Fruit fly (Drosophila melanogaster) whole organism, embryonic: ENCODE measurements around the gene CG5346.
A peak's percentile ranks its signal among the peaks of the same experiment; 100 is the strongest.

Experiments used
- Ada2b ChIP-seq: fragments of 200-800 bp; sonication (Bioruptor generic); IDR thresholded peaks from 2 replicates; pipeline ENCODE4 v1.3.6; 2022; ENCODE audit warnings: missing biosample characterization, missing genetic modification characterization
- BtbVII ChIP-seq: fragments of 200-800 bp; sonication (Bioruptor generic); optimal IDR thresholded peaks from 3 replicates; lab custom pipeline; 2017; ENCODE audit warnings: missing biosample characterization, mild to moderate bottlenecking, missing genetic modification characterization
- CG10147 ChIP-seq: fragments of 200-800 bp; sonication (Bioruptor generic); optimal IDR thresholded peaks from 2 replicates; lab custom pipeline; 2019; ENCODE audit warnings: missing biosample characterization, mild to moderate bottlenecking, missing genetic modification characterization, moderate library complexity
- CG10209 ChIP-seq: fragments of 200-800 bp; sonication (Bioruptor generic); optimal IDR thresholded peaks from 3 replicates; lab custom pipeline; 2017; ENCODE audit warnings: missing biosample characterization, mild to moderate bottlenecking, missing genetic modification characterization, missing genetic modification reagents
- CG10267 ChIP-seq: fragments of 200-800 bp; sonication (Bioruptor generic); optimal IDR thresholded peaks from 2 replicates; lab custom pipeline; 2018; ENCODE audit warnings: missing biosample characterization, mild to moderate bottlenecking, missing genetic modification characterization, moderate library complexity
- CG10654 ChIP-seq: fragments of 200-800 bp; sonication (Bioruptor generic); optimal IDR thresholded peaks from 2 replicates; lab custom pipeline; 2016; ENCODE audit warnings: missing biosample characterization, missing genetic modification characterization
- CG12104 ChIP-seq: fragments of 200-800 bp; sonication (Bioruptor generic); optimal IDR thresholded peaks from 3 replicates; lab custom pipeline; 2016; ENCODE audit warnings: missing biosample characterization, missing genetic modification characterization
- CG14667 ChIP-seq: fragments of 200-800 bp; sonication (Bioruptor generic); IDR thresholded peaks from 2 replicates; pipeline ENCODE4 v1.3.6; 2022; ENCODE audit warnings: missing biosample characterization, missing genetic modification characterization
- CG15269 ChIP-seq: fragments of 200-800 bp; sonication (Bioruptor generic); optimal IDR thresholded peaks from 2 replicates; lab custom pipeline; 2018; ENCODE audit warnings: missing biosample characterization, mild to moderate bottlenecking, missing genetic modification characterization, moderate library complexity
- CG17612 ChIP-seq: fragments of 200-800 bp; sonication (Bioruptor generic); IDR thresholded peaks from 2 replicates; pipeline ENCODE4 v1.3.6; 2022; ENCODE audit warnings: missing biosample characterization, missing genetic modification characterization
- CG1792 ChIP-seq: fragments of 200-800 bp; sonication (Bioruptor generic); optimal IDR thresholded peaks from 2 replicates; lab custom pipeline; 2016; ENCODE audit warnings: missing biosample characterization, missing genetic modification characterization
- CG2712 ChIP-seq: fragments of 200-800 bp; optimal IDR thresholded peaks from 3 replicates; lab custom pipeline; 2019; ENCODE audit warnings: missing biosample characterization, mild to moderate bottlenecking, missing genetic modification characterization, moderate library complexity
- CG3838 ChIP-seq: fragments of 200-800 bp; sonication (Bioruptor generic); optimal IDR thresholded peaks from 3 replicates; lab custom pipeline; 2016; ENCODE audit warnings: missing biosample characterization, missing genetic modification characterization
- CG3847 ChIP-seq: fragments of 200-800 bp; sonication (Bioruptor generic); IDR thresholded peaks from 2 replicates; pipeline ENCODE4 v1.3.6; 2022; ENCODE audit warnings: missing biosample characterization, missing genetic modification characterization
- CG6689 ChIP-seq: fragments of 200-800 bp; sonication (Bioruptor generic); IDR thresholded peaks from 2 replicates; pipeline ENCODE4 v1.3.6; 2022; ENCODE audit warnings: missing biosample characterization, missing genetic modification characterization
- CG6854 ChIP-seq: fragments of 200-800 bp; sonication (Bioruptor generic); optimal IDR thresholded peaks from 3 replicates; lab custom pipeline; 2017; ENCODE audit warnings: missing biosample characterization, mild to moderate bottlenecking, missing genetic modification characterization
- CG7372 ChIP-seq: fragments of 200-800 bp; sonication (Bioruptor generic); IDR thresholded peaks from 2 replicates; pipeline ENCODE4 v1.3.6; 2022; ENCODE audit warnings: missing biosample characterization, missing genetic modification characterization
- CG7987 ChIP-seq: fragments of 200-800 bp; sonication (Bioruptor generic); optimal IDR thresholded peaks from 2 replicates; lab custom pipeline; 2018; ENCODE audit warnings: missing biosample characterization, mild to moderate bottlenecking, missing genetic modification characterization, moderate library complexity
- CG8359 ChIP-seq: fragments of 200-800 bp; sonication (Bioruptor generic); optimal IDR thresholded peaks from 2 replicates; lab custom pipeline; 2017; ENCODE audit warnings: missing biosample characterization, mild to moderate bottlenecking, missing genetic modification characterization, borderline replicate concordance
- CG8478 ChIP-seq: fragments of >200 bp; optimal IDR thresholded peaks from 2 replicates; lab custom pipeline; 2018
- CkIIα-i1 ChIP-seq: fragments of 200-800 bp; sonication (Bioruptor generic); IDR thresholded peaks from 2 replicates; pipeline ENCODE4 v1.3.6; 2022; ENCODE audit warnings: missing biosample characterization, missing genetic modification characterization
- Dbx ChIP-seq: fragments of 200-800 bp; sonication (Bioruptor generic); IDR thresholded peaks from 3 replicates; pipeline ENCODE4 v1.3.6; 2022; ENCODE audit warnings: missing biosample characterization, missing genetic modification characterization
- Dfd ChIP-seq, 2 experiments: fragments of >200 bp; optimal IDR thresholded peaks; 2 replicates each; lab custom pipeline; 2017; ENCODE audit warnings: missing biosample characterization in 2 of 2, missing genetic modification characterization in 2 of 2
- H15 ChIP-seq: fragments of 200-800 bp; sonication (Bioruptor generic); IDR thresholded peaks from 3 replicates; pipeline ENCODE4 v1.3.6; 2022; ENCODE audit warnings: missing biosample characterization, missing genetic modification characterization
- HHEX ChIP-seq: fragments of 200-800 bp; sonication (Bioruptor generic); optimal IDR thresholded peaks from 3 replicates; lab custom pipeline; 2017; ENCODE audit warnings: missing biosample characterization, mild to moderate bottlenecking, missing genetic modification characterization, missing genetic modification reagents
- HLH3B ChIP-seq: fragments of 200-800 bp; sonication (Bioruptor generic); IDR thresholded peaks from 2 replicates; pipeline ENCODE4 v1.3.6; 2022; ENCODE audit warnings: missing biosample characterization, missing genetic modification characterization
- Hmr ChIP-seq: fragments of 200-800 bp; sonication (Bioruptor generic); optimal IDR thresholded peaks from 3 replicates; lab custom pipeline; 2017; ENCODE audit warnings: mild to moderate bottlenecking, missing biosample characterization, missing genetic modification reagents, missing genetic modification characterization
- Hr78 ChIP-seq, 2 experiments: fragments of 200-800 bp in 1 of 2; fragments of >200 bp in 1 of 2; sonication (Bioruptor generic) in 1 of 2; optimal IDR thresholded peaks; 2 replicates each; lab custom pipeline; 2017 to 2019; ENCODE audit warnings: missing biosample characterization in 2 of 2, missing genetic modification characterization in 2 of 2, mild to moderate bottlenecking in 1 of 2, moderate library complexity in 1 of 2
- Hsf ChIP-seq: fragments of 200-800 bp; sonication (Bioruptor generic); optimal IDR thresholded peaks from 3 replicates; lab custom pipeline; 2016; ENCODE audit warnings: missing biosample characterization, missing genetic modification characterization
- NC2β ChIP-seq: fragments of 200-800 bp; sonication (Bioruptor generic); optimal IDR thresholded peaks from 2 replicates; lab custom pipeline; 2016; ENCODE audit warnings: missing biosample characterization, missing genetic modification characterization
- NFAT ChIP-seq: fragments of 200-800 bp; sonication (Bioruptor generic); IDR thresholded peaks from 2 replicates; pipeline ENCODE4 v1.3.6; 2022; ENCODE audit warnings: missing biosample characterization, missing genetic modification characterization
- Ptx1 ChIP-seq: fragments of 200-800 bp; sonication (Bioruptor generic); IDR thresholded peaks from 2 replicates; pipeline ENCODE4 v1.3.6; 2022; ENCODE audit warnings: missing biosample characterization, missing genetic modification characterization
- Spps ChIP-seq: fragments of 200-800 bp; sonication (Bioruptor generic); optimal IDR thresholded peaks from 2 replicates; lab custom pipeline; 2018; ENCODE audit warnings: missing biosample characterization, mild to moderate bottlenecking, missing genetic modification characterization
- az2 ChIP-seq: fragments of 200-800 bp; sonication (Bioruptor generic); optimal IDR thresholded peaks from 3 replicates; lab custom pipeline; 2016; ENCODE audit warnings: missing biosample characterization, missing genetic modification characterization
- br ChIP-seq: fragments of >200 bp; optimal IDR thresholded peaks from 2 replicates; lab custom pipeline; 2017
- chn ChIP-seq: fragments of 200-800 bp; sonication (Bioruptor generic); optimal IDR thresholded peaks from 2 replicates; lab custom pipeline; 2016; ENCODE audit warnings: missing biosample characterization, missing genetic modification characterization
- croc ChIP-seq: fragments of 200-800 bp; sonication (Bioruptor generic); conservative IDR thresholded peaks from 3 replicates; pipeline ENCODE4 v1.3.6; 2022; ENCODE audit warnings: missing biosample characterization, missing genetic modification characterization
- da ChIP-seq: fragments of 200-800 bp; sonication (Bioruptor generic); optimal IDR thresholded peaks from 2 replicates; lab custom pipeline; 2016; ENCODE audit warnings: missing biosample characterization, missing genetic modification characterization
- dan ChIP-seq: fragments of 200-800 bp; sonication (Bioruptor generic); IDR thresholded peaks from 2 replicates; pipeline ENCODE4 v1.3.6; 2022; ENCODE audit warnings: missing biosample characterization, missing genetic modification characterization
- eve ChIP-seq, 2 experiments: fragments of >200 bp; optimal IDR thresholded peaks; 2 replicates each; lab custom pipeline; 2017; ENCODE audit warnings: missing biosample characterization in 2 of 2, missing genetic modification characterization in 2 of 2
- ewg ChIP-seq: fragments of 200-800 bp; sonication (Bioruptor generic); optimal IDR thresholded peaks from 3 replicates; lab custom pipeline; 2017; ENCODE audit warnings: mild to moderate bottlenecking, missing biosample characterization, missing genetic modification reagents, missing genetic modification characterization
- jigr1 ChIP-seq: fragments of 200-800 bp; sonication (Bioruptor generic); IDR thresholded peaks from 3 replicates; pipeline ENCODE4 v1.3.6; 2022; ENCODE audit warnings: missing biosample characterization, missing genetic modification characterization
- kni ChIP-seq: fragments of 200-800 bp; sonication (Bioruptor generic); optimal IDR thresholded peaks from 3 replicates; lab custom pipeline; 2017; ENCODE audit warnings: mild to moderate bottlenecking, missing biosample characterization, missing genetic modification reagents, missing genetic modification characterization
- luna ChIP-seq: fragments of 200-800 bp; sonication (Bioruptor generic); optimal IDR thresholded peaks from 2 replicates; lab custom pipeline; 2016; ENCODE audit warnings: missing biosample characterization, missing genetic modification characterization
- nom ChIP-seq: fragments of 200-800 bp; sonication (Bioruptor generic); optimal IDR thresholded peaks from 2 replicates; lab custom pipeline; 2017; ENCODE audit warnings: missing biosample characterization, missing genetic modification characterization, mild to moderate bottlenecking, moderate library complexity, missing genetic modification reagents
- seq ChIP-seq: fragments of 200-800 bp; sonication (Bioruptor generic); IDR thresholded peaks from 2 replicates; pipeline ENCODE4 v1.3.6; 2022; ENCODE audit warnings: missing biosample characterization, missing genetic modification characterization
- sima ChIP-seq: fragments of 200-800 bp; sonication (Bioruptor generic); optimal IDR thresholded peaks from 2 replicates; lab custom pipeline; 2016; ENCODE audit warnings: missing biosample characterization, missing genetic modification characterization
- slbo ChIP-seq: fragments of 200-800 bp; sonication (Bioruptor generic); IDR thresholded peaks from 2 replicates; pipeline ENCODE4 v1.3.6; 2022; ENCODE audit warnings: missing biosample characterization, missing genetic modification characterization
- so ChIP-seq: fragments of 200-800 bp; sonication (Bioruptor generic); IDR thresholded peaks from 3 replicates; pipeline ENCODE4 v1.3.6; 2022; ENCODE audit warnings: missing biosample characterization, missing genetic modification characterization
- sqz ChIP-seq: fragments of 200-800 bp; sonication (Bioruptor generic); optimal IDR thresholded peaks from 3 replicates; lab custom pipeline; 2018; ENCODE audit warnings: missing biosample characterization, mild to moderate bottlenecking, missing genetic modification characterization
- twi ChIP-seq: fragments of 200-800 bp; optimal IDR thresholded peaks from 2 replicates; lab custom pipeline; 2019; ENCODE audit warnings: missing biosample characterization, mild to moderate bottlenecking, missing genetic modification characterization, moderate library complexity

The CG5346 gene

DNA sequence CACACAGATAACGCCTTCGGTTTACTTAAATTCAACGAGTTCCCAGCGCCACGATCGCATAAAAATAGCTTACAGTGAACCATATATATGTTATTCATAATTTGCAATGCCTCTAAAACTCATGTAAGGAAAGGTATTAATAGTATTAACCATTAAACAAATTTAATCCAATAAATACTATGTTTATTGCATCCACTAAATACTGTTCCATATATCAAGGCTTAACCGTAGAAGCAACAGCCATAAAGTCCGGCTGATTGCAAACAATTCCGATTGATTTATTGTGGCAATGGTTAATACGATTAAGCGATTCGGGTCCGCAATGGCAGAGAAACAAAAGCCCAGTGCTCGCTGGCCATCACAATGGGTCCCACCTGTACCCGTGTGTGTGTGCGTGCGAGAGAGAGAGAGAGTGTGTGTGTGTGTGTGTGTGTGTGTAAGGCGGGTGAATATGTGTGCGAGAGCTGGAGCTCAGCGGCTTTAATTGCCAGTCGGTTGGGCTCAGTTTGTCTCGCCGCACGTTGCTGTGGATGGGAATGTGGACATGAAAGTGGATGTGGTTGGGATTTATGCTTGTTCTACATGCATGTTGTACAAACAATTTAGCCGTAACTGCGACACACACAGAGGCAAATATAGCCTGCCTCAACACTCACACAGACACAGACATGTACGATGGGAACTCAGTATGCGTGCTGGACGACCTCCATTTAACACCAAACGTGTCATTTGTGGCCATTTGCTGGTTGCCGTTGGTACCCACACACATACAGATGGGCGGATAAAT, 33.7 kb downstream of the CG5346 start (continued):
- TF ChIP-seq eve (GFP tag; optimal IDR thresholded peaks at IDR 0.05; lab: Kevin White, UChicago) (no peak), Hsf (GFP tag; lab: Kevin White, UChicago) (peak; percentile 23), az2 (GFP tag; lab: Kevin White, UChicago) (no peak), CG8478 (lab: Kevin White, UChicago) (peak; percentile 45), CG17612 (GFP tag; lab: Robert Waterston, UW) (no peak), so (GFP tag; lab: Robert Waterston, UW) (no peak), CG3838 (GFP tag; lab: Kevin White, UChicago) (no peak), dan (GFP tag; lab: Robert Waterston, UW) (no peak), CG10147 (GFP tag; lab: Kevin White, UChicago) (peak; percentile 18), Hmr (GFP tag; lab: Kevin White, UChicago) (peak; percentile 41), HHEX (peak; percentile 23), twi (tag; lab: Kevin White, UChicago) (no peak), CG10209 (no peak), CG6854 (peak; percentile 13), BtbVII (GFP tag; lab: Kevin White, UChicago) (peak; percentile 11), H15 (GFP tag; lab: Robert Waterston, UW) (no peak), HLH3B (GFP tag; lab: Robert Waterston, UW) (0 out of 2 replicates have a peak, but pooled peaks have one; percentile 21), Dfd (GFP tag; optimal IDR thresholded peaks at IDR 0.05; lab: Kevin White, UChicago) (no peak), CG6689 (GFP tag; lab: Robert Waterston, UW) (no peak), CG1792 (GFP tag; lab: Kevin White, UChicago) (no peak), CG10654 (GFP tag; lab: Kevin White, UChicago) (peak; percentile 36), Ada2b (GFP tag; lab: Robert Waterston, UW) (0 out of 2 replicates have a peak, but pooled peaks have one; percentile 43), NFAT (GFP tag; lab: Robert Waterston, UW) (no peak), br (no peak), CG7987 (no peak), nom (GFP tag; lab: Kevin White, UChicago) (no peak), CG2712 (tag; lab: Kevin White, UChicago) (no peak), chn (GFP tag; lab: Kevin White, UChicago) (no peak), da (GFP tag; lab: Kevin White, UChicago) (no peak), luna (GFP tag; lab: Kevin White, UChicago) (no peak), jigr1 (GFP tag; lab: Robert Waterston, UW) (no peak), CG3847 (GFP tag; lab: Robert Waterston, UW) (no peak), sima (GFP tag; lab: Kevin White, UChicago) (no peak), CG10267 (peak; percentile 39), CG7372 (GFP tag; lab: Robert Waterston, UW) (no peak), seq (GFP tag; lab: Robert Waterston, UW) (no peak), CG8359 (GFP tag; lab: Kevin White, UChicago) (no peak), Hr78 (GFP tag; optimal IDR thresholded peaks at IDR 0.05; lab: Kevin White, UChicago) (no peak), kni (peak; percentile 37), Dbx (no peak), CkIIα-i1 (GFP tag; lab: Robert Waterston, UW) (no peak), Ptx1 (0 out of 2 replicates have a peak, but pooled peaks have one; percentile 29), CG14667 (GFP tag; lab: Robert Waterston, UW) (0 out of 2 replicates have a peak, but pooled peaks have one; percentile 44), CG12104 (no peak), croc (no peak), ewg (GFP tag; lab: Kevin White, UChicago) (no peak), sqz (GFP tag; lab: Kevin White, UChicago) (no peak), NC2β (GFP tag; lab: Kevin White, UChicago) (no peak), Spps (tag; lab: Kevin White, UChicago) (no peak), CG15269 (tag; lab: Kevin White, UChicago) (peak; percentile 25), slbo (GFP tag; lab: Robert Waterston, UW) (peak; percentile 44; the same call in 1 of the 2 replicates)
